Worm (Caenorhabditis elegans): ENCODE data around the gene clec-153.

ce11 chrIII:4671491-4671890, 36.4 kb downstream of the clec-153 start, which contains the start of gene T23F11.11:
- TF ChIP-seq snpc-4 (tag; optimal IDR thresholded peaks at IDR 0.05), result no peak
- no peak for TF ChIP-seq hlh-4 (tag; optimal IDR thresholded peaks at IDR 0.05)
- no peak for TF ChIP-seq elt-2 (tag; optimal IDR thresholded peaks at IDR 0.05)
- no peak for TF ChIP-seq ceh-82 (tag; optimal IDR thresholded peaks at IDR 0.05)
- no peak for TF ChIP-seq unc-130 (tag; optimal IDR thresholded peaks at IDR 0.05)
- TF ChIP-seq nhr-11 (tag; optimal IDR thresholded peaks at IDR 0.05), result no peak
- TF ChIP-seq ama-1 (optimal IDR thresholded peaks at IDR 0.05), result no peak
- no peak for TF ChIP-seq ceh-88 (GFP tag; IDR thresholded peaks at IDR 0.05)
- no peak for TF ChIP-seq lir-3 (tag; optimal IDR thresholded peaks at IDR 0.05; ENCODE audit: poor library complexity)
- TF ChIP-seq lsy-2 (tag; optimal IDR thresholded peaks at IDR 0.05), result no peak
- no peak for TF ChIP-seq zag-1 (tag; optimal IDR thresholded peaks at IDR 0.05)

All from whole organism, L1 larva.